Worm (Caenorhabditis elegans): ENCODE data around the gene nspc-17.

- TF ChIP-seq dao-5 (tag; optimal IDR thresholded peaks at IDR 0.05) (no peak), him-1 (tag; optimal IDR thresholded peaks at IDR 0.05) (no peak)
Measured at ce11 chrX:14478193-14478592, 46.8 kb downstream of the nspc-17 start.

Measured in whole organism, L4/young adult.